Fruit fly (Drosophila melanogaster) whole organism, embryonic: ENCODE results near the gene CG44094.

Source experiments
- ATbp ChIP-seq: fragments of 200-800 bp; sonication (Bioruptor generic); optimal IDR thresholded peaks from 2 replicates; lab custom pipeline; 2017; ENCODE audit warnings: missing biosample characterization, mild to moderate bottlenecking, missing genetic modification characterization, missing genetic modification reagents
- Ada2b ChIP-seq: fragments of 200-800 bp; sonication (Bioruptor generic); IDR thresholded peaks from 2 replicates; pipeline ENCODE4 v1.3.6; 2022; ENCODE audit warnings: missing biosample characterization, missing genetic modification characterization
- Adf1 ChIP-seq: fragments of 200-800 bp; sonication (Bioruptor generic); IDR thresholded peaks from 2 replicates; pipeline ENCODE4 v1.3.6; 2022; ENCODE audit warnings: missing biosample characterization, missing genetic modification characterization
- CG10267 ChIP-seq: fragments of 200-800 bp; sonication (Bioruptor generic); optimal IDR thresholded peaks from 2 replicates; lab custom pipeline; 2018; ENCODE audit warnings: missing biosample characterization, mild to moderate bottlenecking, missing genetic modification characterization, moderate library complexity
- CG10565 ChIP-seq: fragments of 200-800 bp; sonication (Bioruptor generic); optimal IDR thresholded peaks from 3 replicates; lab custom pipeline; 2016; ENCODE audit warnings: missing biosample characterization, mild to moderate bottlenecking, missing genetic modification characterization
- CG11093 ChIP-seq: fragments of 200-800 bp; sonication (Bioruptor generic); IDR thresholded peaks from 3 replicates; pipeline ENCODE4 v1.3.6; 2022; ENCODE audit warnings: missing biosample characterization, missing genetic modification characterization
- CG11696 ChIP-seq: fragments of 200-800 bp; sonication (Bioruptor generic); IDR thresholded peaks from 2 replicates; pipeline ENCODE4 v1.3.6; 2022; ENCODE audit warnings: missing biosample characterization, missing genetic modification characterization
- CG1233 ChIP-seq: fragments of 200-800 bp; sonication (Bioruptor generic); optimal IDR thresholded peaks from 4 replicates; lab custom pipeline; 2018; ENCODE audit warnings: missing biosample characterization, mild to moderate bottlenecking, missing genetic modification characterization
- CG12391 ChIP-seq: fragments of 200-800 bp; sonication (Bioruptor generic); optimal IDR thresholded peaks from 3 replicates; lab custom pipeline; 2018; ENCODE audit warnings: missing biosample characterization, mild to moderate bottlenecking, missing genetic modification characterization, moderate library complexity
- CG12659 ChIP-seq: fragments of 200-800 bp; sonication (Bioruptor generic); optimal IDR thresholded peaks from 3 replicates; lab custom pipeline; 2017; ENCODE audit warnings: mild to moderate bottlenecking, missing biosample characterization, missing genetic modification reagents, missing genetic modification characterization
- CG13287 ChIP-seq: fragments of 200-800 bp; sonication (Bioruptor generic); IDR thresholded peaks from 2 replicates; pipeline ENCODE4 v1.3.6; 2022; ENCODE audit warnings: missing biosample characterization, missing genetic modification characterization; ENCODE audit not compliant: partially characterized antibody
- CG13894 ChIP-seq: fragments of 200-800 bp; sonication (Bioruptor generic); optimal IDR thresholded peaks from 3 replicates; lab custom pipeline; 2018; ENCODE audit warnings: missing biosample characterization, mild to moderate bottlenecking, missing genetic modification characterization, moderate library complexity
- CG1647 ChIP-seq: fragments of 200-800 bp; sonication (Bioruptor generic); optimal IDR thresholded peaks from 3 replicates; lab custom pipeline; 2016; ENCODE audit warnings: missing biosample characterization, missing genetic modification characterization
- CG17802 ChIP-seq: fragments of 200-800 bp; sonication (Bioruptor generic); optimal IDR thresholded peaks from 2 replicates; lab custom pipeline; 2018; ENCODE audit warnings: missing biosample characterization, mild to moderate bottlenecking, missing genetic modification characterization, moderate library complexity
- CG17829 ChIP-seq: fragments of 200-800 bp; optimal IDR thresholded peaks from 2 replicates; lab custom pipeline; 2019; ENCODE audit warnings: missing biosample characterization, mild to moderate bottlenecking, missing genetic modification characterization, moderate library complexity
- CG18011 ChIP-seq: fragments of 200-800 bp; sonication (Bioruptor generic); optimal IDR thresholded peaks from 2 replicates; lab custom pipeline; 2017; ENCODE audit warnings: missing biosample characterization, missing genetic modification characterization, mild to moderate bottlenecking, moderate library complexity, missing genotype
- CG18599 ChIP-seq: fragments of 200-800 bp; sonication (Bioruptor generic); optimal IDR thresholded peaks from 3 replicates; lab custom pipeline; 2017; ENCODE audit warnings: missing biosample characterization, missing genetic modification characterization, mild to moderate bottlenecking, moderate library complexity, missing genetic modification reagents
- CG31224 ChIP-seq: fragments of 200-800 bp; sonication (Bioruptor generic); IDR thresholded peaks from 2 replicates; pipeline ENCODE4 v1.3.6; 2022; ENCODE audit warnings: missing biosample characterization, missing genetic modification characterization
- CG32532 ChIP-seq: fragments of 200-800 bp; sonication (Bioruptor generic); IDR thresholded peaks from 2 replicates; pipeline ENCODE4 v1.3.6; 2022; ENCODE audit warnings: missing biosample characterization, missing genetic modification characterization
- CG32767 ChIP-seq: fragments of 200-800 bp; sonication (Bioruptor generic); IDR thresholded peaks from 2 replicates; pipeline ENCODE4 v1.3.6; 2022; ENCODE audit warnings: missing biosample characterization, missing genetic modification characterization
- CG33557 ChIP-seq: fragments of 200-800 bp; sonication (Bioruptor generic); optimal IDR thresholded peaks from 2 replicates; lab custom pipeline; 2019; ENCODE audit warnings: missing biosample characterization, mild to moderate bottlenecking, missing genetic modification characterization, moderate library complexity
- CG4707 ChIP-seq: fragments of 200-800 bp; sonication (Bioruptor generic); optimal IDR thresholded peaks from 2 replicates; lab custom pipeline; 2018; ENCODE audit warnings: missing biosample characterization, mild to moderate bottlenecking, missing genetic modification characterization, moderate library complexity
- CG4730 ChIP-seq: fragments of 200-800 bp; sonication (Bioruptor generic); IDR thresholded peaks from 2 replicates; pipeline ENCODE4 v1.3.6; 2022; ENCODE audit warnings: missing biosample characterization, missing genetic modification characterization
- CG7786 ChIP-seq: fragments of 200-800 bp; sonication (Bioruptor generic); optimal IDR thresholded peaks from 2 replicates; lab custom pipeline; 2016; ENCODE audit warnings: missing biosample characterization, missing genetic modification characterization
- CG7987 ChIP-seq: fragments of 200-800 bp; sonication (Bioruptor generic); optimal IDR thresholded peaks from 2 replicates; lab custom pipeline; 2018; ENCODE audit warnings: missing biosample characterization, mild to moderate bottlenecking, missing genetic modification characterization, moderate library complexity
- CG9437 ChIP-seq: fragments of 200-800 bp; sonication (Bioruptor generic); optimal IDR thresholded peaks from 2 replicates; lab custom pipeline; 2018; ENCODE audit warnings: missing biosample characterization, mild to moderate bottlenecking, missing genetic modification characterization
- Deaf1 ChIP-seq: fragments of 200-800 bp; optimal IDR thresholded peaks from 3 replicates; lab custom pipeline; 2019; ENCODE audit warnings: missing biosample characterization, mild to moderate bottlenecking, missing genetic modification characterization, moderate library complexity
- Doc2 ChIP-seq: fragments of 200-800 bp; sonication (Bioruptor generic); IDR thresholded peaks from 2 replicates; pipeline ENCODE4 v1.3.6; 2022; ENCODE audit warnings: missing biosample characterization, missing genetic modification characterization
- Dp ChIP-seq: fragments of 200-800 bp; sonication (Bioruptor generic); optimal IDR thresholded peaks from 2 replicates; lab custom pipeline; 2018; ENCODE audit warnings: missing biosample characterization, mild to moderate bottlenecking, missing genetic modification characterization, moderate library complexity
- H15 ChIP-seq: fragments of 200-800 bp; sonication (Bioruptor generic); IDR thresholded peaks from 3 replicates; pipeline ENCODE4 v1.3.6; 2022; ENCODE audit warnings: missing biosample characterization, missing genetic modification characterization
- H2.0 ChIP-seq: fragments of 200-800 bp; sonication (Bioruptor generic); IDR thresholded peaks from 2 replicates; pipeline ENCODE4 v1.3.6; 2022; ENCODE audit warnings: missing biosample characterization, missing genetic modification characterization
- HLH3B ChIP-seq: fragments of 200-800 bp; sonication (Bioruptor generic); IDR thresholded peaks from 2 replicates; pipeline ENCODE4 v1.3.6; 2022; ENCODE audit warnings: missing biosample characterization, missing genetic modification characterization
- HLH4C ChIP-seq: fragments of 200-800 bp; sonication (Bioruptor generic); IDR thresholded peaks from 3 replicates; pipeline ENCODE4 v1.3.6; 2022; ENCODE audit warnings: missing biosample characterization, missing genetic modification characterization; ENCODE audit not compliant: partially characterized antibody
- HLHmδ ChIP-seq: fragments of 200-800 bp; sonication (Bioruptor generic); optimal IDR thresholded peaks from 2 replicates; lab custom pipeline; 2018; ENCODE audit warnings: missing biosample characterization, mild to moderate bottlenecking, missing genetic modification characterization, moderate library complexity
- Mrtf ChIP-seq: fragments of 200-800 bp; sonication (Bioruptor generic); IDR thresholded peaks from 3 replicates; pipeline ENCODE4 v1.3.6; 2022; ENCODE audit warnings: missing biosample characterization, missing genetic modification characterization
- Nf-YC ChIP-seq: fragments of 200-800 bp; optimal IDR thresholded peaks from 3 replicates; lab custom pipeline; 2019; ENCODE audit warnings: missing biosample characterization, mild to moderate bottlenecking, missing genetic modification characterization, moderate library complexity
- NfI ChIP-seq: fragments of 200-800 bp; sonication (Bioruptor generic); optimal IDR thresholded peaks from 3 replicates; lab custom pipeline; 2018; ENCODE audit warnings: missing biosample characterization, mild to moderate bottlenecking, missing genetic modification characterization, moderate library complexity
- bigmax ChIP-seq: fragments of 200-800 bp; sonication (Bioruptor generic); optimal IDR thresholded peaks from 2 replicates; lab custom pipeline; 2018; ENCODE audit warnings: missing biosample characterization, mild to moderate bottlenecking, missing genetic modification characterization
- chinmo ChIP-seq: fragments of 200-800 bp; sonication (Bioruptor generic); IDR thresholded peaks from 4 replicates; pipeline ENCODE4 v1.3.6; 2022; ENCODE audit warnings: missing biosample characterization, missing genetic modification characterization; ENCODE audit not compliant: partially characterized antibody
- croc ChIP-seq: fragments of 200-800 bp; sonication (Bioruptor generic); conservative IDR thresholded peaks from 3 replicates; pipeline ENCODE4 v1.3.6; 2022; ENCODE audit warnings: missing biosample characterization, missing genetic modification characterization
- hbn ChIP-seq: fragments of 200-800 bp; sonication (Bioruptor generic); IDR thresholded peaks from 2 replicates; pipeline ENCODE4 v1.3.6; 2022; ENCODE audit warnings: missing biosample characterization, missing genetic modification characterization; ENCODE audit not compliant: partially characterized antibody
- klu ChIP-seq: fragments of 200-800 bp; sonication (Bioruptor generic); IDR thresholded peaks from 2 replicates; pipeline ENCODE4 v1.3.6; 2022; ENCODE audit warnings: missing biosample characterization, missing genetic modification characterization
- nom ChIP-seq: fragments of 200-800 bp; sonication (Bioruptor generic); optimal IDR thresholded peaks from 2 replicates; lab custom pipeline; 2017; ENCODE audit warnings: missing biosample characterization, missing genetic modification characterization, mild to moderate bottlenecking, moderate library complexity, missing genetic modification reagents
- pros ChIP-seq: fragments of 200-800 bp; sonication (Bioruptor generic); optimal IDR thresholded peaks from 3 replicates; lab custom pipeline; 2019; ENCODE audit warnings: missing biosample characterization, mild to moderate bottlenecking, missing genetic modification characterization, moderate library complexity
- sens-2 ChIP-seq: fragments of 200-800 bp; sonication (Bioruptor generic); IDR thresholded peaks from 2 replicates; pipeline ENCODE4 v1.3.6; 2022; ENCODE audit warnings: missing biosample characterization, missing genetic modification characterization
- tll ChIP-seq, 2 experiments: fragments of 200-800 bp in 1 of 2; fragments of >200 bp in 1 of 2; sonication (Bioruptor generic) in 1 of 2; optimal IDR thresholded peaks; 2 replicates each; lab custom pipeline; 2017 to 2019; ENCODE audit warnings: missing biosample characterization in 2 of 2, missing genetic modification characterization in 2 of 2, mild to moderate bottlenecking in 1 of 2, moderate library complexity in 1 of 2
- wdn ChIP-seq: fragments of 200-800 bp; sonication (Bioruptor generic); IDR thresholded peaks from 2 replicates; pipeline ENCODE4 v1.3.6; 2022; ENCODE audit warnings: missing biosample characterization, missing genetic modification characterization

The CG44094 gene

dm6 chr3R:14608892-14609692 is 32.7 kb upstream of the CG44094 start, which contains the start of gene CG14853 (continued):
- peak; percentile 87 for TF ChIP-seq CG7987 (GFP tag; lab: Kevin White, UChicago)
- TF ChIP-seq CG1647 (GFP tag; lab: Kevin White, UChicago): no peak
- peak; percentile 67 for TF ChIP-seq CG18599
- peak; percentile 60 for TF ChIP-seq Deaf1 (tag; lab: Kevin White, UChicago)
- peak; percentile 70 for TF ChIP-seq CG4707
- TF ChIP-seq CG11093 (GFP tag; lab: Robert Waterston, UW): 0 out of 3 replicates have a peak, but pooled peaks have one; percentile 45
- TF ChIP-seq bigmax (GFP tag; lab: Kevin White, UChicago): peak; percentile 50
- TF ChIP-seq tll (GFP tag; optimal IDR thresholded peaks at IDR 0.05; lab: Kevin White, UChicago): no peak
- TF ChIP-seq CG32532 (GFP tag; lab: Robert Waterston, UW): peak; percentile 76
- TF ChIP-seq Mrtf (GFP tag; lab: Robert Waterston, UW): peak; percentile 75
- TF ChIP-seq CG10565 (GFP tag; lab: Kevin White, UChicago): no peak
- TF ChIP-seq CG17802: no peak
- TF ChIP-seq CG1233 (GFP tag; lab: Kevin White, UChicago): peak; percentile 72
- TF ChIP-seq H15 (GFP tag; lab: Robert Waterston, UW): peak; percentile 56
- TF ChIP-seq CG11696: 0 out of 2 replicates have a peak, but pooled peaks have one; percentile 31
- peak; percentile 53 for TF ChIP-seq CG4730 (GFP tag; lab: Robert Waterston, UW)
- peak; percentile 75 for TF ChIP-seq NfI (GFP tag; lab: Kevin White, UChicago)
- no peak for TF ChIP-seq CG7786 (GFP tag; lab: Kevin White, UChicago)
- TF ChIP-seq Dp (GFP tag; lab: Kevin White, UChicago): no peak
- peak; percentile 1 for TF ChIP-seq CG13894 (tag; lab: Kevin White, UChicago)
- no peak for TF ChIP-seq pros (GFP tag; lab: Kevin White, UChicago)
- peak; percentile 7; the same call in 1 of the 2 replicates for TF ChIP-seq CG31224 (GFP tag; lab: Robert Waterston, UW)
- no peak for TF ChIP-seq CG13287
- no peak for TF ChIP-seq Doc2 (GFP tag; lab: Robert Waterston, UW)
- no peak for TF ChIP-seq HLH4C (GFP tag; lab: Robert Waterston, UW)
- peak; percentile 81 for TF ChIP-seq HLHmδ (GFP tag; lab: Kevin White, UChicago)
- TF ChIP-seq CG10267 (tag; lab: Kevin White, UChicago): peak; percentile 68
- TF ChIP-seq croc (GFP tag; lab: Robert Waterston, UW): peak; percentile 66
- TF ChIP-seq Nf-YC: peak; percentile 72
- TF ChIP-seq CG12391 (tag; lab: Kevin White, UChicago): peak; percentile 92
- TF ChIP-seq CG9437 (GFP tag; lab: Kevin White, UChicago): peak; percentile 84
- TF ChIP-seq ATbp (GFP tag; lab: Kevin White, UChicago): peak; percentile 76
- peak; percentile 53; the same call in 1 of the 2 replicates for TF ChIP-seq Ada2b (GFP tag; lab: Robert Waterston, UW)
- TF ChIP-seq hbn (GFP tag; lab: Robert Waterston, UW): no peak
- no peak for TF ChIP-seq chinmo (GFP tag; lab: Robert Waterston, UW)
- TF ChIP-seq sens-2 (GFP tag; lab: Robert Waterston, UW): peak; percentile 65
- peak; percentile 81 for TF ChIP-seq CG32767 (GFP tag; lab: Robert Waterston, UW)
- peak; percentile 54 for TF ChIP-seq HLH3B (GFP tag; lab: Robert Waterston, UW)
- no peak for TF ChIP-seq nom
- 0 out of 2 replicates have a peak, but pooled peaks have one; percentile 5 for TF ChIP-seq wdn
- TF ChIP-seq Adf1 (GFP tag; lab: Robert Waterston, UW): peak; percentile 42; the same call in 1 of the 2 replicates
- peak; percentile 50 for TF ChIP-seq CG18011 (GFP tag; lab: Kevin White, UChicago)
- TF ChIP-seq CG33557 (GFP tag; lab: Kevin White, UChicago): peak; percentile 25
- TF ChIP-seq CG17829 (tag; lab: Kevin White, UChicago): peak; percentile 84
- peak; percentile 44; the same call in 1 of the 2 replicates for TF ChIP-seq klu (GFP tag; lab: Robert Waterston, UW)
- peak; percentile 93 for TF ChIP-seq CG12659 (GFP tag; lab: Kevin White, UChicago)
- TF ChIP-seq H2.0 (GFP tag; lab: Robert Waterston, UW): peak; percentile 75
